Fruit fly (Drosophila melanogaster): ENCODE data around the gene grn.

The grn gene

dm6 chr3R:8119457-8120337 lies 61.5 kb downstream of the grn start (continued):
- TF ChIP-seq CG4424 (GFP tag; optimal IDR thresholded peaks at IDR 0.05) (peak; percentile 51), CG12299 (tag; optimal IDR thresholded peaks at IDR 0.05) (peak; percentile 37), ara (GFP tag; IDR thresholded peaks at IDR 0.05) (0 out of 2 replicates have a peak, but pooled peaks have one; percentile 41), Tbp (GFP tag; optimal IDR thresholded peaks at IDR 0.05) (no peak), CG6175 (GFP tag; IDR thresholded peaks at IDR 0.05) (peak; percentile 19; the same call in 1 of the 3 replicates), kah (GFP tag; optimal IDR thresholded peaks at IDR 0.05) (peak; percentile 34), sqz (GFP tag; optimal IDR thresholded peaks at IDR 0.05) (peak; percentile 63), CG3838 (GFP tag; optimal IDR thresholded peaks at IDR 0.05) (peak; percentile 12), Rx (GFP tag; IDR thresholded peaks at IDR 0.05) (0 out of 2 replicates have a peak, but pooled peaks have one; percentile 3), sisA (GFP tag; IDR thresholded peaks at IDR 0.05) (peak; percentile 58), CG12104 (GFP tag; optimal IDR thresholded peaks at IDR 0.05) (peak; percentile 39), Usf (GFP tag; optimal IDR thresholded peaks at IDR 0.05) (peak; percentile 2), CG9932 (GFP tag; IDR thresholded peaks at IDR 0.05) (peak; percentile 82), CkIIα-i1 (GFP tag; IDR thresholded peaks at IDR 0.05) (no peak), CG34224 (GFP tag; IDR thresholded peaks at IDR 0.05; ENCODE audit: partially characterized antibody) (peak; percentile 22; the same call in 2 of the 3 replicates), CG10654 (GFP tag; optimal IDR thresholded peaks at IDR 0.05) (peak; percentile 9), CG3726 (GFP tag; IDR thresholded peaks at IDR 0.05) (no peak), sima (GFP tag; optimal IDR thresholded peaks at IDR 0.05) (no peak), pb (GFP tag; optimal IDR thresholded peaks at IDR 0.05) (no peak), H15 (GFP tag; IDR thresholded peaks at IDR 0.05) (0 out of 3 replicates have a peak, but pooled peaks have one; percentile 18), corto (GFP tag; optimal IDR thresholded peaks at IDR 0.05) (peak; percentile 81), tup (GFP tag; optimal IDR thresholded peaks at IDR 0.05) (no peak), Xbp1 (GFP tag; optimal IDR thresholded peaks at IDR 0.05) (peak; percentile 27), CG11085 (GFP tag; IDR thresholded peaks at IDR 0.05) (peak; percentile 51; the same call in 1 of the 2 replicates), Sox102F (GFP tag; optimal IDR thresholded peaks at IDR 0.05) (peak; percentile 78), yki (optimal IDR thresholded peaks at IDR 0.05) (peak; percentile 0), vnd (GFP tag; IDR thresholded peaks at IDR 0.05; ENCODE audit: partially characterized antibody) (no peak), Sry-δ (GFP tag; optimal IDR thresholded peaks at IDR 0.05) (peak; percentile 15), pan (optimal IDR thresholded peaks at IDR 0.05) (no peak), pan (GFP tag; optimal IDR thresholded peaks at IDR 0.05 in 1 of 2, IDR thresholded peaks at IDR 0.05 in 1 of 2) (peak in 1 of 2 experiments; percentile 75), CG10267 (tag; optimal IDR thresholded peaks at IDR 0.05) (peak; percentile 46), slbo (GFP tag; IDR thresholded peaks at IDR 0.05) (peak; percentile 90), CG32767 (GFP tag; IDR thresholded peaks at IDR 0.05) (peak; percentile 25; the same call in 1 of the 2 replicates), Deaf1 (tag; optimal IDR thresholded peaks at IDR 0.05) (peak; percentile 32), odd (GFP tag; optimal IDR thresholded peaks at IDR 0.05) (peak; percentile 31), CG17361 (GFP tag; IDR thresholded peaks at IDR 0.05) (peak; percentile 56; the same call in 2 of the 3 replicates), unpg (GFP tag; optimal IDR thresholded peaks at IDR 0.05) (peak; percentile 76), CG5245 (GFP tag; optimal IDR thresholded peaks at IDR 0.05) (peak; percentile 12), psq (GFP tag; optimal IDR thresholded peaks at IDR 0.05) (no peak), CG7963 (GFP tag; IDR thresholded peaks at IDR 0.05; ENCODE audit: partially characterized antibody) (no peak), D19A (tag; optimal IDR thresholded peaks at IDR 0.05) (peak; percentile 78), CG17359 (tag; optimal IDR thresholded peaks at IDR 0.05) (peak; percentile 78), org-1 (GFP tag; optimal IDR thresholded peaks at IDR 0.05) (no peak), CG1233 (GFP tag; optimal IDR thresholded peaks at IDR 0.05) (peak; percentile 59), disco-r (GFP tag; optimal IDR thresholded peaks at IDR 0.05) (peak; percentile 11), zfh2 (GFP tag; optimal IDR thresholded peaks at IDR 0.05) (no peak), CG18764 (GFP tag; optimal IDR thresholded peaks at IDR 0.05) (peak; percentile 37), CG10366 (GFP tag; IDR thresholded peaks at IDR 0.05) (peak; percentile 56), CG33213 (GFP tag; optimal IDR thresholded peaks at IDR 0.05) (no peak), sens-2 (GFP tag; IDR thresholded peaks at IDR 0.05) (0 out of 2 replicates have a peak, but pooled peaks have one; percentile 44)

Data from whole organism, embryonic.